Fruit fly (Drosophila melanogaster) whole organism, embryonic: Measurements from ENCODE around the gene GstD8.
A peak's percentile ranks its signal among the peaks of the same experiment; 100 is the strongest.

Experiments used
- Aef1 ChIP-seq: fragments of 200-800 bp; sonication (Bioruptor generic); IDR thresholded peaks from 3 replicates; pipeline ENCODE4 v1.3.6; 2022; ENCODE audit warnings: missing biosample characterization, missing genetic modification characterization
- B-H2 ChIP-seq: fragments of 200-800 bp; sonication (Bioruptor generic); optimal IDR thresholded peaks from 2 replicates; lab custom pipeline; 2018; ENCODE audit warnings: missing biosample characterization, mild to moderate bottlenecking, missing genetic modification characterization
- Bgb ChIP-seq: fragments of 200-800 bp; sonication (Bioruptor generic); IDR thresholded peaks from 2 replicates; pipeline ENCODE4 v1.3.6; 2022; ENCODE audit warnings: missing biosample characterization, missing genetic modification characterization; ENCODE audit not compliant: partially characterized antibody
- Blimp-1 ChIP-seq: fragments of 200-800 bp; sonication (Bioruptor generic); optimal IDR thresholded peaks from 3 replicates; lab custom pipeline; 2018; ENCODE audit warnings: missing biosample characterization, missing genetic modification characterization, mild to moderate bottlenecking, moderate library complexity, missing genetic modification reagents
- CG10321 ChIP-seq: fragments of 200-800 bp; sonication (Bioruptor generic); IDR thresholded peaks from 2 replicates; pipeline ENCODE4 v1.3.6; 2022; ENCODE audit warnings: missing biosample characterization, missing genetic modification characterization
- CG13287 ChIP-seq: fragments of 200-800 bp; sonication (Bioruptor generic); IDR thresholded peaks from 2 replicates; pipeline ENCODE4 v1.3.6; 2022; ENCODE audit warnings: missing biosample characterization, missing genetic modification characterization; ENCODE audit not compliant: partially characterized antibody
- CG13775 ChIP-seq: fragments of 200-800 bp; sonication (Bioruptor generic); optimal IDR thresholded peaks from 3 replicates; lab custom pipeline; 2017; ENCODE audit warnings: missing biosample characterization, mild to moderate bottlenecking, missing genetic modification characterization
- CG14441 ChIP-seq: fragments of 200-800 bp; sonication (Bioruptor generic); IDR thresholded peaks from 2 replicates; pipeline ENCODE4 v1.3.6; 2022; ENCODE audit warnings: missing biosample characterization, missing genetic modification characterization
- CG14860 ChIP-seq: fragments of 200-800 bp; sonication (Bioruptor generic); IDR thresholded peaks from 3 replicates; pipeline ENCODE4 v1.3.6; 2022; ENCODE audit warnings: missing biosample characterization, missing genetic modification characterization; ENCODE audit not compliant: partially characterized antibody
- CG15011 ChIP-seq: fragments of 200-800 bp; sonication (Bioruptor generic); optimal IDR thresholded peaks from 3 replicates; lab custom pipeline; 2018; ENCODE audit warnings: missing biosample characterization, mild to moderate bottlenecking, missing genetic modification characterization
- CG15514 ChIP-seq: fragments of 200-800 bp; sonication (Bioruptor generic); optimal IDR thresholded peaks from 3 replicates; lab custom pipeline; 2017; ENCODE audit warnings: missing biosample characterization, missing genetic modification characterization, mild to moderate bottlenecking, moderate library complexity, missing genetic modification reagents
- CG1647 ChIP-seq: fragments of 200-800 bp; sonication (Bioruptor generic); optimal IDR thresholded peaks from 3 replicates; lab custom pipeline; 2016; ENCODE audit warnings: missing biosample characterization, missing genetic modification characterization
- CG16779 ChIP-seq: fragments of 200-800 bp; sonication (Bioruptor generic); IDR thresholded peaks from 2 replicates; pipeline ENCODE4 v1.3.6; 2022; ENCODE audit warnings: missing biosample characterization, missing genetic modification characterization
- CG17328 ChIP-seq: fragments of 200-800 bp; sonication (Bioruptor generic); IDR thresholded peaks from 2 replicates; pipeline ENCODE4 v1.3.6; 2022; ENCODE audit warnings: missing biosample characterization, missing genetic modification characterization
- CG2202 ChIP-seq: fragments of 200-800 bp; sonication (Bioruptor generic); optimal IDR thresholded peaks from 2 replicates; lab custom pipeline; 2018; ENCODE audit warnings: missing biosample characterization, mild to moderate bottlenecking, missing genetic modification characterization
- CG30403 ChIP-seq: fragments of 200-800 bp; sonication (Bioruptor generic); optimal IDR thresholded peaks from 3 replicates; lab custom pipeline; 2016; ENCODE audit warnings: missing biosample characterization, missing genetic modification characterization
- CG32772 ChIP-seq: fragments of 200-800 bp; sonication (Bioruptor generic); IDR thresholded peaks from 2 replicates; pipeline ENCODE4 v1.3.6; 2022; ENCODE audit warnings: missing biosample characterization, missing genetic modification characterization
- CG33213 ChIP-seq: fragments of 200-800 bp; sonication (Bioruptor generic); optimal IDR thresholded peaks from 3 replicates; lab custom pipeline; 2016; ENCODE audit warnings: missing biosample characterization, missing genetic modification characterization
- CG34224 ChIP-seq: fragments of 200-800 bp; sonication (Bioruptor generic); IDR thresholded peaks from 3 replicates; pipeline ENCODE4 v1.3.6; 2022; ENCODE audit warnings: missing biosample characterization, missing genetic modification characterization; ENCODE audit not compliant: partially characterized antibody
- CG3838 ChIP-seq: fragments of 200-800 bp; sonication (Bioruptor generic); optimal IDR thresholded peaks from 3 replicates; lab custom pipeline; 2016; ENCODE audit warnings: missing biosample characterization, missing genetic modification characterization
- CG42726 ChIP-seq: fragments of 200-800 bp; sonication (Bioruptor generic); IDR thresholded peaks from 2 replicates; pipeline ENCODE4 v1.3.6; 2022; ENCODE audit warnings: missing biosample characterization, missing genetic modification characterization; ENCODE audit not compliant: partially characterized antibody
- CG43689 ChIP-seq: fragments of 200-800 bp; sonication (Bioruptor generic); IDR thresholded peaks from 2 replicates; pipeline ENCODE4 v1.3.6; 2022; ENCODE audit warnings: missing biosample characterization, missing genetic modification characterization
- CG5180 ChIP-seq: fragments of 200-800 bp; sonication (Bioruptor generic); optimal IDR thresholded peaks from 3 replicates; lab custom pipeline; 2017; ENCODE audit warnings: missing biosample characterization, missing genetic modification characterization, mild to moderate bottlenecking, moderate library complexity, missing genetic modification reagents
- CG6813 ChIP-seq: fragments of 200-800 bp; sonication (Bioruptor generic); optimal IDR thresholded peaks from 2 replicates; lab custom pipeline; 2017; ENCODE audit warnings: missing biosample characterization, missing genetic modification characterization, mild to moderate bottlenecking, moderate library complexity, missing genetic modification reagents
- CG7745 ChIP-seq: fragments of 200-800 bp; sonication (Bioruptor generic); optimal IDR thresholded peaks from 2 replicates; lab custom pipeline; 2018; ENCODE audit warnings: missing biosample characterization, mild to moderate bottlenecking, missing genetic modification characterization, moderate library complexity
- CG9215 ChIP-seq: fragments of 200-800 bp; sonication (Bioruptor generic); IDR thresholded peaks from 2 replicates; pipeline ENCODE4 v1.3.6; 2022; ENCODE audit warnings: missing biosample characterization, missing genetic modification characterization
- CkIIα-i1 ChIP-seq: fragments of 200-800 bp; sonication (Bioruptor generic); IDR thresholded peaks from 2 replicates; pipeline ENCODE4 v1.3.6; 2022; ENCODE audit warnings: missing biosample characterization, missing genetic modification characterization
- Fer2 ChIP-seq: fragments of 200-800 bp; sonication (Bioruptor generic); optimal IDR thresholded peaks from 2 replicates; lab custom pipeline; 2018; ENCODE audit warnings: missing biosample characterization, mild to moderate bottlenecking, missing genetic modification characterization, moderate library complexity
- H15 ChIP-seq: fragments of 200-800 bp; sonication (Bioruptor generic); IDR thresholded peaks from 3 replicates; pipeline ENCODE4 v1.3.6; 2022; ENCODE audit warnings: missing biosample characterization, missing genetic modification characterization
- Hmr ChIP-seq: fragments of 200-800 bp; sonication (Bioruptor generic); optimal IDR thresholded peaks from 3 replicates; lab custom pipeline; 2017; ENCODE audit warnings: mild to moderate bottlenecking, missing biosample characterization, missing genetic modification reagents, missing genetic modification characterization
- Lim3 ChIP-seq: fragments of 200-800 bp; sonication (Bioruptor generic); IDR thresholded peaks from 2 replicates; pipeline ENCODE4 v1.3.6; 2022; ENCODE audit warnings: missing biosample characterization, missing genetic modification characterization
- MESR4 ChIP-seq: fragments of 200-800 bp; sonication (Bioruptor generic); optimal IDR thresholded peaks from 2 replicates; lab custom pipeline; 2018; ENCODE audit warnings: missing biosample characterization, mild to moderate bottlenecking, missing genetic modification characterization, moderate library complexity
- NK7.1 ChIP-seq: fragments of 200-800 bp; sonication (Bioruptor generic); optimal IDR thresholded peaks from 3 replicates; lab custom pipeline; 2016; ENCODE audit warnings: missing biosample characterization, missing genetic modification characterization
- Sry-β ChIP-seq: fragments of 200-800 bp; sonication (Bioruptor generic); optimal IDR thresholded peaks from 2 replicates; lab custom pipeline; 2018; ENCODE audit warnings: missing biosample characterization, mild to moderate bottlenecking, missing genetic modification characterization, moderate library complexity
- bsh ChIP-seq, 2 experiments: fragments of 200-800 bp; sonication (Bioruptor generic); optimal IDR thresholded peaks; 2 replicates each; lab custom pipeline; 2017 to 2018; ENCODE audit warnings: mild to moderate bottlenecking in 2 of 2, missing biosample characterization in 2 of 2, missing genetic modification characterization in 2 of 2, moderate library complexity in 1 of 2
- caup ChIP-seq: fragments of 200-800 bp; sonication (Bioruptor generic); optimal IDR thresholded peaks from 3 replicates; lab custom pipeline; 2017; ENCODE audit warnings: missing biosample characterization, mild to moderate bottlenecking, missing genetic modification characterization, moderate library complexity; ENCODE audit not compliant: severe bottlenecking
- gcm ChIP-seq: fragments of 200-800 bp; sonication (Bioruptor generic); optimal IDR thresholded peaks from 2 replicates; lab custom pipeline; 2019; ENCODE audit warnings: missing biosample characterization, mild to moderate bottlenecking, missing genetic modification characterization, moderate library complexity
- gfzf ChIP-seq: fragments of 200-800 bp; sonication (Bioruptor generic); optimal IDR thresholded peaks from 2 replicates; lab custom pipeline; 2016; ENCODE audit warnings: missing biosample characterization, mild to moderate bottlenecking, missing genetic modification characterization, moderate library complexity
- grau ChIP-seq: fragments of 200-800 bp; optimal IDR thresholded peaks from 3 replicates; lab custom pipeline; 2019; ENCODE audit warnings: missing biosample characterization, mild to moderate bottlenecking, missing genetic modification characterization, moderate library complexity
- grn ChIP-seq: fragments of 200-800 bp; sonication (Bioruptor generic); optimal IDR thresholded peaks from 3 replicates; lab custom pipeline; 2017; ENCODE audit warnings: missing biosample characterization, missing genetic modification characterization
- hb ChIP-seq: fragments of 200-800 bp; sonication (Bioruptor generic); IDR thresholded peaks from 3 replicates; pipeline ENCODE4 v1.3.6; 2022; ENCODE audit warnings: missing biosample characterization, missing genetic modification characterization; ENCODE audit not compliant: partially characterized antibody
- insv ChIP-seq, 2 experiments: fragments of 200-800 bp; sonication (Bioruptor generic); optimal IDR thresholded peaks; 3 replicates each; lab custom pipeline; 2016 to 2018; ENCODE audit warnings: missing biosample characterization in 2 of 2, missing genetic modification characterization in 2 of 2
- ken ChIP-seq: fragments of 200-800 bp; sonication (Bioruptor generic); IDR thresholded peaks from 3 replicates; pipeline ENCODE4 v1.3.6; 2022; ENCODE audit warnings: missing biosample characterization, missing genetic modification characterization
- kni ChIP-seq: fragments of 200-800 bp; sonication (Bioruptor generic); optimal IDR thresholded peaks from 3 replicates; lab custom pipeline; 2017; ENCODE audit warnings: mild to moderate bottlenecking, missing biosample characterization, missing genetic modification reagents, missing genetic modification characterization
- mld ChIP-seq: fragments of 200-800 bp; sonication (Bioruptor generic); IDR thresholded peaks from 3 replicates; pipeline ENCODE4 v1.3.6; 2022; ENCODE audit warnings: missing biosample characterization, missing genetic modification characterization; ENCODE audit not compliant: partially characterized antibody
- org-1 ChIP-seq: fragments of 200-800 bp; sonication (Bioruptor generic); optimal IDR thresholded peaks from 2 replicates; lab custom pipeline; 2017; ENCODE audit warnings: missing biosample characterization, missing genetic modification characterization
- ro ChIP-seq: fragments of 200-800 bp; sonication (Bioruptor generic); IDR thresholded peaks from 2 replicates; pipeline ENCODE4 v1.3.6; 2022; ENCODE audit warnings: missing biosample characterization, missing genetic modification characterization
- sens ChIP-seq: fragments of 200-800 bp; sonication (Bioruptor generic); peaks from one replicate; lab custom pipeline; 2016; ENCODE audit warnings: missing biosample characterization, missing genetic modification characterization
- tx ChIP-seq: fragments of 200-800 bp; sonication (Bioruptor generic); optimal IDR thresholded peaks from 2 replicates; lab custom pipeline; 2016; ENCODE audit warnings: missing biosample characterization, missing genetic modification characterization
- zfh1 ChIP-seq: fragments of 200-800 bp; sonication (Bioruptor generic); IDR thresholded peaks from 3 replicates; pipeline ENCODE4 v1.3.6; 2022; ENCODE audit warnings: missing biosample characterization, missing genetic modification characterization

Gene GstD8

dm6 chr3R:12350497-12350896 lies 29.3 kb upstream of the GstD8 start, which contains the start of gene CG10038 (continued):
- TF ChIP-seq CG2202 (tag; lab: Kevin White, UChicago) (no peak), CG34224 (GFP tag; lab: Robert Waterston, UW) (peak; percentile 92), ro (GFP tag; lab: Robert Waterston, UW) (peak; percentile 25; the same call in 1 of the 2 replicates), CG3838 (no peak), CG15011 (no peak), caup (GFP tag; lab: Kevin White, UChicago) (peak; percentile 34), CG13287 (peak; percentile 97), CG32772 (GFP tag; lab: Robert Waterston, UW) (no peak), B-H2 (no peak), grn (GFP tag; lab: Kevin White, UChicago) (no peak), mld (peak; percentile 80; the same call in 2 of the 3 replicates), CG1647 (GFP tag; lab: Kevin White, UChicago) (peak; percentile 52), CG14860 (peak; percentile 80), sens (GFP tag; lab: Kevin White, UChicago) (peak; percentile 77), ken (GFP tag; lab: Robert Waterston, UW) (no peak), CG6813 (GFP tag; lab: Kevin White, UChicago) (no peak), insv (GFP tag; optimal IDR thresholded peaks at IDR 0.05; lab: Kevin White, UChicago) (no peak), Aef1 (GFP tag; lab: Robert Waterston, UW) (peak; percentile 31; the same call in 1 of the 3 replicates), CG42726 (GFP tag; lab: Robert Waterston, UW) (peak; percentile 97), CG7745 (tag; lab: Kevin White, UChicago) (no peak), MESR4 (GFP tag; lab: Kevin White, UChicago) (peak; percentile 10), Hmr (GFP tag; lab: Kevin White, UChicago) (peak; percentile 54), H15 (peak; percentile 42; the same call in 1 of the 3 replicates), gcm (GFP tag; lab: Kevin White, UChicago) (no peak), zfh1 (GFP tag; lab: Robert Waterston, UW) (no peak), CG5180 (GFP tag; lab: Kevin White, UChicago) (no peak), Fer2 (tag; lab: Kevin White, UChicago) (no peak), Lim3 (GFP tag; lab: Robert Waterston, UW) (no peak), grau (tag; lab: Kevin White, UChicago) (peak; percentile 54), NK7.1 (GFP tag; lab: Kevin White, UChicago) (no peak), Sry-β (GFP tag; lab: Kevin White, UChicago) (peak; percentile 59), CG13775 (GFP tag; lab: Kevin White, UChicago) (peak; percentile 21), hb (GFP tag; lab: Robert Waterston, UW) (peak; percentile 92), Blimp-1 (no peak), CkIIα-i1 (GFP tag; lab: Robert Waterston, UW) (no peak), kni (GFP tag; lab: Kevin White, UChicago) (no peak), CG14441 (no peak), gfzf (GFP tag; lab: Kevin White, UChicago) (peak; percentile 44), CG9215 (GFP tag; lab: Robert Waterston, UW) (no peak), CG15514 (GFP tag; lab: Kevin White, UChicago) (peak; percentile 79), CG33213 (peak; percentile 67), CG30403 (GFP tag; lab: Kevin White, UChicago) (peak; percentile 63), CG43689 (GFP tag; lab: Robert Waterston, UW) (no peak), org-1 (GFP tag; lab: Kevin White, UChicago) (no peak), CG17328 (no peak; the same call in 1 of the 2 replicates), bsh (GFP tag; optimal IDR thresholded peaks at IDR 0.05; lab: Kevin White, UChicago) (peak in 1 of 2 experiments; percentile 31), tx (no peak), CG16779 (GFP tag; lab: Robert Waterston, UW) (no peak), Bgb (GFP tag; lab: Robert Waterston, UW) (peak; percentile 97), CG10321 (GFP tag; lab: Robert Waterston, UW) (no peak)
